Fruit fly (Drosophila melanogaster) whole organism, embryonic: ENCODE results near the gene eys.

Source experiments
- Abd-B ChIP-seq: fragments of 200-800 bp; sonication (Bioruptor generic); optimal IDR thresholded peaks from 2 replicates; lab custom pipeline; 2018; ENCODE audit warnings: missing biosample characterization, mild to moderate bottlenecking, missing genetic modification characterization, moderate library complexity
- Atf3 ChIP-seq: fragments of 200-800 bp; sonication (Bioruptor generic); optimal IDR thresholded peaks from 3 replicates; lab custom pipeline; 2016; ENCODE audit warnings: missing biosample characterization, missing genetic modification characterization
- BEAF-32 ChIP-seq: fragments of 200-800 bp; sonication (Bioruptor generic); optimal IDR thresholded peaks from 3 replicates; lab custom pipeline; 2017; ENCODE audit warnings: missing biosample characterization, missing genetic modification characterization, mild to moderate bottlenecking, moderate library complexity, missing genetic modification reagents
- Bgb ChIP-seq: fragments of 200-800 bp; sonication (Bioruptor generic); IDR thresholded peaks from 2 replicates; pipeline ENCODE4 v1.3.6; 2022; ENCODE audit warnings: missing biosample characterization, missing genetic modification characterization; ENCODE audit not compliant: partially characterized antibody
- Bteb2 ChIP-seq: fragments of 200-800 bp; sonication (Bioruptor generic); optimal IDR thresholded peaks from 2 replicates; lab custom pipeline; 2016; ENCODE audit warnings: missing biosample characterization, missing genetic modification characterization
- C15 ChIP-seq: fragments of 200-800 bp; sonication (Bioruptor generic); IDR thresholded peaks from 3 replicates; pipeline ENCODE4 v1.3.6; 2022; ENCODE audit warnings: missing biosample characterization, missing genetic modification characterization
- CG10565 ChIP-seq: fragments of 200-800 bp; sonication (Bioruptor generic); optimal IDR thresholded peaks from 3 replicates; lab custom pipeline; 2016; ENCODE audit warnings: missing biosample characterization, mild to moderate bottlenecking, missing genetic modification characterization
- CG12299 ChIP-seq: fragments of 200-800 bp; sonication (Bioruptor generic); optimal IDR thresholded peaks from 2 replicates; lab custom pipeline; 2018; ENCODE audit warnings: missing biosample characterization, mild to moderate bottlenecking, missing genetic modification characterization
- CG13123 ChIP-seq: fragments of 200-800 bp; sonication (Bioruptor generic); optimal IDR thresholded peaks from 2 replicates; lab custom pipeline; 2016; ENCODE audit warnings: missing biosample characterization, missing genetic modification characterization
- CG14710 ChIP-seq: fragments of 200-800 bp; sonication (Bioruptor generic); optimal IDR thresholded peaks from 3 replicates; lab custom pipeline; 2019; ENCODE audit warnings: missing biosample characterization, mild to moderate bottlenecking, missing genetic modification characterization, moderate library complexity
- CG1603 ChIP-seq: fragments of 200-800 bp; sonication (Bioruptor generic); optimal IDR thresholded peaks from 2 replicates; lab custom pipeline; 2019; ENCODE audit warnings: missing biosample characterization, mild to moderate bottlenecking, missing genetic modification characterization, moderate library complexity
- CG17328 ChIP-seq: fragments of 200-800 bp; sonication (Bioruptor generic); IDR thresholded peaks from 2 replicates; pipeline ENCODE4 v1.3.6; 2022; ENCODE audit warnings: missing biosample characterization, missing genetic modification characterization
- CG17568 ChIP-seq: fragments of 200-800 bp; sonication (Bioruptor generic); optimal IDR thresholded peaks from 2 replicates; lab custom pipeline; 2018; ENCODE audit warnings: missing biosample characterization, mild to moderate bottlenecking, missing genetic modification characterization, moderate library complexity
- CG17612 ChIP-seq: fragments of 200-800 bp; sonication (Bioruptor generic); IDR thresholded peaks from 2 replicates; pipeline ENCODE4 v1.3.6; 2022; ENCODE audit warnings: missing biosample characterization, missing genetic modification characterization
- CG1832 ChIP-seq: fragments of 200-800 bp; sonication (Bioruptor generic); optimal IDR thresholded peaks from 2 replicates; lab custom pipeline; 2017; ENCODE audit warnings: missing biosample characterization, mild to moderate bottlenecking, missing genetic modification characterization, inconsistent platforms
- CG4328 ChIP-seq: fragments of 200-800 bp; sonication (Bioruptor generic); optimal IDR thresholded peaks from 3 replicates; lab custom pipeline; 2017; ENCODE audit warnings: missing biosample characterization, missing genetic modification reagents, missing genetic modification characterization
- CG8765 ChIP-seq: fragments of 200-800 bp; sonication (Bioruptor generic); IDR thresholded peaks from 2 replicates; pipeline ENCODE4 v1.3.6; 2022; ENCODE audit warnings: missing biosample characterization, missing genetic modification characterization
- CG9215 ChIP-seq: fragments of 200-800 bp; sonication (Bioruptor generic); IDR thresholded peaks from 2 replicates; pipeline ENCODE4 v1.3.6; 2022; ENCODE audit warnings: missing biosample characterization, missing genetic modification characterization
- CG9817 ChIP-seq: fragments of 200-800 bp; sonication (Bioruptor generic); optimal IDR thresholded peaks from 2 replicates; lab custom pipeline; 2018; ENCODE audit warnings: missing biosample characterization, mild to moderate bottlenecking, missing genetic modification characterization, moderate library complexity
- Dfd ChIP-seq, 2 experiments: fragments of >200 bp; optimal IDR thresholded peaks; 2 replicates each; lab custom pipeline; 2017; ENCODE audit warnings: missing biosample characterization in 2 of 2, missing genetic modification characterization in 2 of 2
- Eip74EF ChIP-seq, 2 experiments: fragments of 200-800 bp in 1 of 2; fragments of >200 bp in 1 of 2; sonication (Bioruptor generic) in 1 of 2; optimal IDR thresholded peaks; 2 replicates each; lab custom pipeline; 2017 to 2019; ENCODE audit warnings: missing biosample characterization in 2 of 2, missing genetic modification characterization in 2 of 2, mild to moderate bottlenecking in 1 of 2, moderate library complexity in 1 of 2
- Fer3 ChIP-seq: fragments of 200-800 bp; sonication (Bioruptor generic); optimal IDR thresholded peaks from 2 replicates; lab custom pipeline; 2018; ENCODE audit warnings: missing biosample characterization, mild to moderate bottlenecking, missing genetic modification characterization, moderate library complexity
- Hsf ChIP-seq: fragments of 200-800 bp; sonication (Bioruptor generic); optimal IDR thresholded peaks from 3 replicates; lab custom pipeline; 2016; ENCODE audit warnings: missing biosample characterization, missing genetic modification characterization
- Jarid2 ChIP-seq: fragments of 200-800 bp; sonication (Bioruptor generic); optimal IDR thresholded peaks from 3 replicates; lab custom pipeline; 2017; ENCODE audit warnings: mild to moderate bottlenecking, missing biosample characterization, missing genetic modification reagents, missing genetic modification characterization
- MTF-1 ChIP-seq: fragments of 200-800 bp; sonication (Bioruptor generic); optimal IDR thresholded peaks from 2 replicates; lab custom pipeline; 2018; ENCODE audit warnings: missing biosample characterization, mild to moderate bottlenecking, missing genetic modification characterization, borderline replicate concordance
- NfI ChIP-seq: fragments of 200-800 bp; sonication (Bioruptor generic); optimal IDR thresholded peaks from 3 replicates; lab custom pipeline; 2018; ENCODE audit warnings: missing biosample characterization, mild to moderate bottlenecking, missing genetic modification characterization, moderate library complexity
- Ptx1 ChIP-seq: fragments of 200-800 bp; sonication (Bioruptor generic); IDR thresholded peaks from 2 replicates; pipeline ENCODE4 v1.3.6; 2022; ENCODE audit warnings: missing biosample characterization, missing genetic modification characterization
- Vsx1 ChIP-seq: fragments of 200-800 bp; sonication (Bioruptor generic); optimal IDR thresholded peaks from 2 replicates; lab custom pipeline; 2017; ENCODE audit warnings: missing biosample characterization, mild to moderate bottlenecking, missing genetic modification characterization, missing genetic modification reagents
- bcd ChIP-seq: fragments of 200-800 bp; sonication (Bioruptor generic); optimal IDR thresholded peaks from 2 replicates; lab custom pipeline; 2017; ENCODE audit warnings: missing biosample characterization, mild to moderate bottlenecking, missing genetic modification characterization
- cas ChIP-seq: fragments of 200-800 bp; sonication (Bioruptor generic); IDR thresholded peaks from 2 replicates; pipeline ENCODE4 v1.3.6; 2022; ENCODE audit warnings: missing biosample characterization, missing genetic modification characterization
- ci ChIP-seq: fragments of 200-800 bp; sonication (Bioruptor generic); IDR thresholded peaks from 3 replicates; pipeline ENCODE4 v1.3.6; 2022; ENCODE audit warnings: missing biosample characterization, missing genetic modification characterization
- cwo ChIP-seq: fragments of 200-800 bp; sonication (Bioruptor generic); optimal IDR thresholded peaks from 3 replicates; lab custom pipeline; 2017; ENCODE audit warnings: missing biosample characterization, missing genetic modification characterization, mild to moderate bottlenecking, moderate library complexity, missing genetic modification reagents
- disco-r ChIP-seq: fragments of 200-800 bp; sonication (Bioruptor generic); optimal IDR thresholded peaks from 2 replicates; lab custom pipeline; 2016; ENCODE audit warnings: missing biosample characterization, missing genetic modification characterization
- dm ChIP-seq: fragments of 200-800 bp; sonication (Bioruptor generic); optimal IDR thresholded peaks from 3 replicates; lab custom pipeline; 2016; ENCODE audit warnings: missing biosample characterization, missing genetic modification characterization
- exex ChIP-seq: fragments of 200-800 bp; sonication (Bioruptor generic); optimal IDR thresholded peaks from 4 replicates; lab custom pipeline; 2018; ENCODE audit warnings: missing biosample characterization, mild to moderate bottlenecking, missing genetic modification characterization, moderate library complexity
- fd64A ChIP-seq: fragments of 200-800 bp; sonication (Bioruptor generic); optimal IDR thresholded peaks from 3 replicates; lab custom pipeline; 2018; ENCODE audit warnings: missing biosample characterization, mild to moderate bottlenecking, missing genetic modification characterization
- ftz-f1 ChIP-seq: fragments of 200-800 bp; sonication (Bioruptor generic); optimal IDR thresholded peaks from 2 replicates; lab custom pipeline; 2016; ENCODE audit warnings: missing biosample characterization, missing genetic modification characterization
- fu2 ChIP-seq: fragments of 200-800 bp; sonication (Bioruptor generic); optimal IDR thresholded peaks from 2 replicates; lab custom pipeline; 2016; ENCODE audit warnings: missing biosample characterization, missing genetic modification characterization
- gem ChIP-seq: fragments of 200-800 bp; sonication (Bioruptor generic); optimal IDR thresholded peaks from 2 replicates; lab custom pipeline; 2019; ENCODE audit warnings: missing biosample characterization, mild to moderate bottlenecking, missing genetic modification characterization, moderate library complexity
- mld ChIP-seq: fragments of 200-800 bp; sonication (Bioruptor generic); IDR thresholded peaks from 3 replicates; pipeline ENCODE4 v1.3.6; 2022; ENCODE audit warnings: missing biosample characterization, missing genetic modification characterization; ENCODE audit not compliant: partially characterized antibody
- onecut ChIP-seq: fragments of 200-800 bp; sonication (Bioruptor generic); IDR thresholded peaks from 2 replicates; pipeline ENCODE4 v1.3.6; 2022; ENCODE audit warnings: missing biosample characterization, missing genetic modification characterization
- phol ChIP-seq: fragments of 200-800 bp; sonication (Bioruptor generic); optimal IDR thresholded peaks from 3 replicates; lab custom pipeline; 2018; ENCODE audit warnings: missing biosample characterization, mild to moderate bottlenecking, missing genetic modification characterization, moderate library complexity
- sisA ChIP-seq: fragments of 200-800 bp; sonication (Bioruptor generic); IDR thresholded peaks from 2 replicates; pipeline ENCODE4 v1.3.6; 2022; ENCODE audit warnings: missing biosample characterization, missing genetic modification characterization
- slp2 ChIP-seq: fragments of 200-800 bp; sonication (Bioruptor generic); optimal IDR thresholded peaks from 2 replicates; lab custom pipeline; 2016; ENCODE audit warnings: missing biosample characterization, missing genetic modification characterization
- tap ChIP-seq: fragments of 200-800 bp; optimal IDR thresholded peaks from 3 replicates; lab custom pipeline; 2019; ENCODE audit warnings: missing biosample characterization, mild to moderate bottlenecking, missing genetic modification characterization, moderate library complexity
- tna ChIP-seq: fragments of 200-800 bp; sonication (Bioruptor generic); IDR thresholded peaks from 2 replicates; pipeline ENCODE4 v1.3.6; 2022; ENCODE audit warnings: missing biosample characterization, missing genetic modification characterization; ENCODE audit not compliant: partially characterized antibody
- tup ChIP-seq: fragments of 200-800 bp; sonication (Bioruptor generic); optimal IDR thresholded peaks from 2 replicates; lab custom pipeline; 2016; ENCODE audit warnings: missing biosample characterization, mild to moderate bottlenecking, missing genetic modification characterization, moderate library complexity

Gene eys

DNA sequence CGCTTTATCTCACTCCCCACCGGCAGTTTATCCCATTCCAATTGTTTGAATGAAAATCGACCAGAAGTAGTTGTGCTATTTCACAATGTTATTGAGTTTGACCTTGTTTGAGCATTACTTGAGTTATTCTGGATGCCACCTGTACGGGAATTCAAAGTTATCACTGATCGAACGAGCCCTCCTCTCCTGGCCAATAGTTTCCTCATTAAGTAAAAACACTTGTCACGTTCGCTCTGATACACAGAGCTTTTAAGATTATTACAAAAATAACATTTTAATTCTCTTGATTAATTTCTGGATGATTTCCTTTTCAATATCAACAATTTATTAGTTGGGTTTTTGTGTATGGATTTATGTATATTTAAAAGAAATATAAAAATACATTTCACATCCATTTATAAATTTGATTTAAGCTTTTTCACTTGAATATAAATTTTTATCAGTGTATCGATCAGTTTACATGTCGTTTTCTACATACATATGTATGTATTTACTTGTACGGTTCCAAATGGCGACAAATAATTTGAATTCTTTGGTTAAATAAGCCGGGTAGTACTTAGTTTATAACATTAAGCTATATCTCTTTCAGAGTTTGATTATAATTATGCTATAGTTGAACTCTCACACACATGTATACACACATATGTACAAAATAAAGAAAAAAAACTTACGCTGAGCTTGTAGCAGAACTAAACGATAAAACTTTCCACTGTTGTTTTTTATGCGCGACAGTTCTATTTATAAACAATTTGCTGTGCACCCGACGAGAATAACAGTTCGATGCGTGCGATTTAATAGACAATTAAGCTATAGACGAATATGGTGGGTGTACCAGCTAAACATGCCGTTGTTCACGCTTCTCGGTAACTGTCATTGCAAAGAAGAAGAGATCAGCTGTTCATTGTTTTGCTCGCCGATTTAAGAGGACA, 62.6 kb downstream of the eys start, which contains the start of the genes CG3609 and CG15390 (continued):
- TF ChIP-seq CG1832 (GFP tag; lab: Kevin White, UChicago) (no peak), Dfd (GFP tag; optimal IDR thresholded peaks at IDR 0.05; lab: Kevin White, UChicago) (no peak), Eip74EF (GFP tag; optimal IDR thresholded peaks at IDR 0.05; lab: Kevin White, UChicago) (peak in 1 of 2 experiments; percentile 75), CG14710 (tag; lab: Kevin White, UChicago) (peak; percentile 52), disco-r (GFP tag; lab: Kevin White, UChicago) (peak; percentile 83), fd64A (GFP tag; lab: Kevin White, UChicago) (no peak), Hsf (peak; percentile 89), Jarid2 (GFP tag; lab: Kevin White, UChicago) (no peak), cas (GFP tag; lab: Robert Waterston, UW) (peak; percentile 47; the same call in 1 of the 2 replicates), dm (GFP tag; lab: Kevin White, UChicago) (peak; percentile 95), CG4328 (no peak), gem (peak; percentile 85), tna (GFP tag; lab: Robert Waterston, UW) (no peak), CG8765 (peak; percentile 72), Bgb (GFP tag; lab: Robert Waterston, UW) (peak; percentile 17; the same call in 1 of the 2 replicates), CG1603 (tag; lab: Kevin White, UChicago) (peak; percentile 87), MTF-1 (GFP tag; lab: Kevin White, UChicago) (peak; percentile 69), onecut (GFP tag; lab: Robert Waterston, UW) (peak; percentile 72), C15 (GFP tag; lab: Robert Waterston, UW) (peak; percentile 72; the same call in 1 of the 3 replicates), Fer3 (tag; lab: Kevin White, UChicago) (peak; percentile 72), Abd-B (GFP tag; lab: Kevin White, UChicago) (peak; percentile 45), bcd (GFP tag; lab: Kevin White, UChicago) (peak; percentile 71), BEAF-32 (peak; percentile 40), CG12299 (peak; percentile 78), tup (peak; percentile 63), CG13123 (GFP tag; lab: Kevin White, UChicago) (peak; percentile 59), ci (peak; percentile 92), Vsx1 (GFP tag; lab: Kevin White, UChicago) (no peak), sisA (GFP tag; lab: Robert Waterston, UW) (peak; percentile 76), CG9215 (GFP tag; lab: Robert Waterston, UW) (peak; percentile 68), ftz-f1 (GFP tag; lab: Kevin White, UChicago) (peak; percentile 48), CG17612 (GFP tag; lab: Robert Waterston, UW) (peak; percentile 77), Ptx1 (GFP tag; lab: Robert Waterston, UW) (peak; percentile 71), slp2 (GFP tag; lab: Kevin White, UChicago) (peak; percentile 69), Bteb2 (GFP tag; lab: Kevin White, UChicago) (peak; percentile 87), NfI (GFP tag; lab: Kevin White, UChicago) (peak; percentile 86), Atf3 (GFP tag; lab: Kevin White, UChicago) (peak; percentile 81), CG9817 (peak; percentile 81), cwo (GFP tag; lab: Kevin White, UChicago) (peak; percentile 8), tap (tag; lab: Kevin White, UChicago) (no peak), mld (GFP tag; lab: Robert Waterston, UW) (no peak), fu2 (GFP tag; lab: Kevin White, UChicago) (peak; percentile 83), CG17328 (GFP tag; lab: Robert Waterston, UW) (peak; percentile 82), CG17568 (GFP tag; lab: Kevin White, UChicago) (peak; percentile 79), CG10565 (GFP tag; lab: Kevin White, UChicago) (no peak), exex (peak; percentile 91), phol (peak; percentile 46)
